Fruit fly (Drosophila melanogaster): ENCODE measurements around the gene Cpr11B.

Cpr11B gene

dm6 chrX:12574666-12575202 is 21.8 kb downstream of the Cpr11B start:
- TF ChIP-seq Mnt (GFP tag; optimal IDR thresholded peaks at IDR 0.05): peak; percentile 88
- peak; percentile 29 for TF ChIP-seq Hr96 (GFP tag; optimal IDR thresholded peaks at IDR 0.05)
- peak; percentile 12 for TF ChIP-seq CG7101 (tag; optimal IDR thresholded peaks at IDR 0.05)
- no peak for TF ChIP-seq CG1620 (GFP tag; optimal IDR thresholded peaks at IDR 0.05)
- TF ChIP-seq CG33017 (tag; optimal IDR thresholded peaks at IDR 0.05): no peak
- no peak for TF ChIP-seq CG5204 (GFP tag; optimal IDR thresholded peaks at IDR 0.05)
- TF ChIP-seq CG14711 (tag; optimal IDR thresholded peaks at IDR 0.05): peak; percentile 10
- TF ChIP-seq kay (GFP tag; ENCODE audit: borderline replicate concordance): peak; percentile 34
- peak; percentile 31 for TF ChIP-seq CG12768 (GFP tag; optimal IDR thresholded peaks at IDR 0.05)
- TF ChIP-seq ovo (GFP tag; optimal IDR thresholded peaks at IDR 0.05): no peak
- TF ChIP-seq Crg-1 (GFP tag; optimal IDR thresholded peaks at IDR 0.05): no peak
- peak; percentile 54 for TF ChIP-seq bab1 (GFP tag; optimal IDR thresholded peaks at IDR 0.05)
- peak; percentile 91 for TF ChIP-seq cic (GFP tag; optimal IDR thresholded peaks at IDR 0.05)
- TF ChIP-seq cnc (optimal IDR thresholded peaks at IDR 0.05): no peak
- peak; percentile 12 for TF ChIP-seq toe (GFP tag; optimal IDR thresholded peaks at IDR 0.05)
- TF ChIP-seq tj (GFP tag; optimal IDR thresholded peaks at IDR 0.05): peak; percentile 81
- TF ChIP-seq CG11617 (GFP tag; optimal IDR thresholded peaks at IDR 0.05): peak; percentile 36
- no peak for TF ChIP-seq Clk (GFP tag; optimal IDR thresholded peaks at IDR 0.05)
- TF ChIP-seq CG7045 (GFP tag; optimal IDR thresholded peaks at IDR 0.05): no peak
- TF ChIP-seq pad (GFP tag; optimal IDR thresholded peaks at IDR 0.05): peak; percentile 68

- TF ChIP-seq ovo (GFP tag; optimal IDR thresholded peaks at IDR 0.05): peak; percentile 26
- TF ChIP-seq tj (GFP tag; optimal IDR thresholded peaks at IDR 0.05): peak; percentile 62
- no peak for TF ChIP-seq CG7101 (tag; optimal IDR thresholded peaks at IDR 0.05)
Measured at dm6 chrX:12575292-12575826, 22.4 kb downstream of the Cpr11B start.

- TF ChIP-seq CG11617 (GFP tag; optimal IDR thresholded peaks at IDR 0.05) (peak; percentile 5), CG7101 (tag; optimal IDR thresholded peaks at IDR 0.05) (peak; percentile 31), CG5204 (GFP tag; optimal IDR thresholded peaks at IDR 0.05) (peak; percentile 35), toe (GFP tag; optimal IDR thresholded peaks at IDR 0.05) (no peak)
Measured at dm6 chrX:12575827-12576408, 23.0 kb downstream of the Cpr11B start.

DNA sequence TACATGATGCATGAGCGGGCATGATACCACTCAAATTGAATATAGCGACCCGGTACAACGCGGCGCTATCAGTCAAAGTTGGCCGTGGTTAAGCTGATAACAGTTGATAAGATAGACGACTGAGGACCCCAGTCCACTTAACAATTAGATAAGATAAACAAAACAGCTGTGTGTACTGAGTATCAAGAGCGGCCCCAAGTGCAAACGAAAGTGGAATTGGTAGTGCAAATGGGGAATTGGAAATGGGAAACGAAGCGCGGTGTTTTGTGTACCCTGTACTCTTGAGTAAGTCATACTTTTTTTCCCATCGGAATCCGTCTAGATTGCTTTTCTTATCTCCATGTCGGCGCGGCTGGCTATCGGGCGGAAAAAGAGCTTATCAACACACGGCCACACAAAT is 24.8 kb downstream of the Cpr11B start:
- TF ChIP-seq Hr96 (GFP tag; optimal IDR thresholded peaks at IDR 0.05) (no peak), CG12768 (GFP tag; optimal IDR thresholded peaks at IDR 0.05) (no peak), Mnt (GFP tag; optimal IDR thresholded peaks at IDR 0.05) (peak; percentile 48), toe (GFP tag; optimal IDR thresholded peaks at IDR 0.05) (no peak), CG33017 (tag; optimal IDR thresholded peaks at IDR 0.05) (no peak), CG11617 (GFP tag; optimal IDR thresholded peaks at IDR 0.05) (no peak), Clk (GFP tag; optimal IDR thresholded peaks at IDR 0.05) (no peak), CG14711 (tag; optimal IDR thresholded peaks at IDR 0.05) (peak; percentile 0), CG7101 (tag; optimal IDR thresholded peaks at IDR 0.05) (no peak), CG7045 (GFP tag; optimal IDR thresholded peaks at IDR 0.05) (no peak), bab1 (GFP tag; optimal IDR thresholded peaks at IDR 0.05) (no peak), CG5204 (GFP tag; optimal IDR thresholded peaks at IDR 0.05) (no peak), cnc (optimal IDR thresholded peaks at IDR 0.05) (no peak), ovo (GFP tag; optimal IDR thresholded peaks at IDR 0.05) (no peak), pad (GFP tag; optimal IDR thresholded peaks at IDR 0.05) (no peak), Crg-1 (GFP tag; optimal IDR thresholded peaks at IDR 0.05) (peak; percentile 21), tj (GFP tag; optimal IDR thresholded peaks at IDR 0.05) (no peak), kay (GFP tag; ENCODE audit: borderline replicate concordance) (peak; percentile 57), cic (GFP tag; optimal IDR thresholded peaks at IDR 0.05) (peak; percentile 34), CG1620 (GFP tag; optimal IDR thresholded peaks at IDR 0.05) (no peak)

DNA sequence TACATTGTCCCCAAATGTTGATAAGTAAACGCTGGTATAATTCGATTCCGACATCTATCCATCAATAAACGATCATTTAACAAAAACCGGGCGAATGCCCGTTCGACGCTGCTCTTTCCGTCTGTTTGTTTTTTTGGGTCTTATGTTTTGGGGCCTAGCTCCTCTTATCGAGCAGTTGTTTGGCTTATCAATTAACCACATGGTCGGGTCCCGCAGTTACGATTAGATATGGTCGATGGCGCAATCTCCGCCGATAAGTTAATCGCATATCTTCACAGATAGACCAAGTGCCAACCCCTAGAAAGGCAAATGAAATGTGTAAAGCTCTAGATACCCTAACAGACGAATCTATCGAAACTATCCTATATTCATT is 25.4 kb downstream of the Cpr11B start:
- TF ChIP-seq kay (GFP tag; ENCODE audit: borderline replicate concordance) (peak; percentile 11), pad (GFP tag; optimal IDR thresholded peaks at IDR 0.05) (no peak), CG12768 (GFP tag; optimal IDR thresholded peaks at IDR 0.05) (no peak), Clk (GFP tag; optimal IDR thresholded peaks at IDR 0.05) (no peak), cic (GFP tag; optimal IDR thresholded peaks at IDR 0.05) (no peak)

dm6 chrX:12578701-12579372 is 25.9 kb downstream of the Cpr11B start:
- TF ChIP-seq bab1 (GFP tag; optimal IDR thresholded peaks at IDR 0.05): peak; percentile 11
- peak; percentile 47 for TF ChIP-seq CG11617 (GFP tag; optimal IDR thresholded peaks at IDR 0.05)
- peak; percentile 7 for TF ChIP-seq Hr96 (GFP tag; optimal IDR thresholded peaks at IDR 0.05)
- peak; percentile 91 for TF ChIP-seq cic (GFP tag; optimal IDR thresholded peaks at IDR 0.05)
- no peak for TF ChIP-seq Clk (GFP tag; optimal IDR thresholded peaks at IDR 0.05)
- peak; percentile 5 for TF ChIP-seq CG33017 (tag; optimal IDR thresholded peaks at IDR 0.05)
- peak; percentile 32 for TF ChIP-seq CG5204 (GFP tag; optimal IDR thresholded peaks at IDR 0.05)
- TF ChIP-seq Crg-1 (GFP tag; optimal IDR thresholded peaks at IDR 0.05): no peak
- peak; percentile 91 for TF ChIP-seq pad (GFP tag; optimal IDR thresholded peaks at IDR 0.05)
- no peak for TF ChIP-seq CG12768 (GFP tag; optimal IDR thresholded peaks at IDR 0.05)
- TF ChIP-seq CG7045 (GFP tag; optimal IDR thresholded peaks at IDR 0.05): no peak
- TF ChIP-seq CG7101 (tag; optimal IDR thresholded peaks at IDR 0.05): peak; percentile 57
- no peak for TF ChIP-seq tj (GFP tag; optimal IDR thresholded peaks at IDR 0.05)
- peak; percentile 24 for TF ChIP-seq CG1620 (GFP tag; optimal IDR thresholded peaks at IDR 0.05)
- no peak for TF ChIP-seq toe (GFP tag; optimal IDR thresholded peaks at IDR 0.05)
- TF ChIP-seq cnc (optimal IDR thresholded peaks at IDR 0.05): no peak
- peak; percentile 72 for TF ChIP-seq Mnt (GFP tag; optimal IDR thresholded peaks at IDR 0.05)
- TF ChIP-seq CG14711 (tag; optimal IDR thresholded peaks at IDR 0.05): peak; percentile 55
- TF ChIP-seq ovo (GFP tag; optimal IDR thresholded peaks at IDR 0.05): peak; percentile 87
- no peak for TF ChIP-seq kay (GFP tag; ENCODE audit: borderline replicate concordance)

Data from whole organism, adult.